Worm (Caenorhabditis elegans): Measurements from ENCODE around the gene ify-1.

Gene ify-1

ce11 chrII:5060719-5061118 is 5.7 kb upstream of the ify-1 start, which contains the start of gene pho-12:
pho-12 (minus strand) TSS chrII:5060819.
- TF ChIP-seq nhr-11 (tag; optimal IDR thresholded peaks at IDR 0.05) (no peak), rnt-1 (tag; optimal IDR thresholded peaks at IDR 0.05) (no peak), nhr-28 (tag; optimal IDR thresholded peaks at IDR 0.05) (no peak), mef-2 (tag; optimal IDR thresholded peaks at IDR 0.05) (no peak), aly-2 (tag; optimal IDR thresholded peaks at IDR 0.05) (no peak), snu-23 (GFP tag; optimal IDR thresholded peaks at IDR 0.05) (no peak), egl-27 (tag; optimal IDR thresholded peaks at IDR 0.05) (no peak), nhr-84 (tag; optimal IDR thresholded peaks at IDR 0.05) (no peak), sox-4 (tag; optimal IDR thresholded peaks at IDR 0.05) (no peak), pax-3 (tag; optimal IDR thresholded peaks at IDR 0.05) (no peak), unc-86 (tag; optimal IDR thresholded peaks at IDR 0.05) (no peak), hlh-17 (GFP tag; optimal IDR thresholded peaks at IDR 0.05; ENCODE audit: borderline replicate concordance) (no peak), ceh-88 (GFP tag; IDR thresholded peaks at IDR 0.05) (no peak), mep-1 (tag; optimal IDR thresholded peaks at IDR 0.05) (no peak), pag-3 (tag; optimal IDR thresholded peaks at IDR 0.05; ENCODE audit: borderline replicate concordance, insufficient read depth) (no peak), alr-1 (tag; optimal IDR thresholded peaks at IDR 0.05; ENCODE audit: borderline replicate concordance) (no peak), ztf-11 (tag; optimal IDR thresholded peaks at IDR 0.05) (no peak), dsc-1 (tag; optimal IDR thresholded peaks at IDR 0.05) (no peak)

DNA sequence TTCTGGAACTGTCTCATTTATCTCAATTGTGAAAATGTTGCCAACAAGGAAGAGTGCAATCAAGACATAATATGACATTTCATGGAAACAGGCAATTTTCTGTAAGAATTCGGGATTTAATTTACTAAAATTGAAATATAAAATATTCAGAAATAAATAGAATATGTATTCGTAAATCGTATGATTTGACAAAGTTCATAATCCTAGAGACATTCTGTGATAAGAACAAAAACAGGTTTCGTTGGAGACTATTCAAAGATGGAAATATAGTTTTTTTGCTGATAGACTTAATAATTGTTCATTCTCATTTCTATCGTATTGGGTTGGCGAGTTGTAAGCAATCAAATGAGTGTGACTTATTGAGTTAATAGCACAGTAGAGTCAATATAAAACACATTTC is 3.1 kb upstream of the ify-1 start, which contains the start of gene C27A2.12:
Gene C27A2.12 (minus strand): TSS at position 101 of the 400 bp plus-strand sequence.
- TF ChIP-seq ets-5 (GFP tag; IDR thresholded peaks at IDR 0.05): no peak
- no peak for TF ChIP-seq ztf-11 (tag; optimal IDR thresholded peaks at IDR 0.05)
- TF ChIP-seq sptf-1 (tag; optimal IDR thresholded peaks at IDR 0.05): no peak
- no peak for TF ChIP-seq lin-39 (tag; optimal IDR thresholded peaks at IDR 0.05)
- no peak for TF ChIP-seq mef-2 (tag; optimal IDR thresholded peaks at IDR 0.05)
- no peak for TF ChIP-seq zip-4 (GFP tag; optimal IDR thresholded peaks at IDR 0.05)
- TF ChIP-seq lir-3 (tag; optimal IDR thresholded peaks at IDR 0.05; ENCODE audit: poor library complexity): no peak

- no peak for TF ChIP-seq irx-1 (tag; optimal IDR thresholded peaks at IDR 0.05)
- TF ChIP-seq lin-35 (GFP tag; optimal IDR thresholded peaks at IDR 0.05): peak; percentile 53 to 77
- TF ChIP-seq elt-2 (tag; optimal IDR thresholded peaks at IDR 0.05): peak; percentile 89
- TF ChIP-seq mdl-1 (tag; optimal IDR thresholded peaks at IDR 0.05): peak in 1 of 2 experiments; percentile 60
- peak; percentile 26 for TF ChIP-seq F16B12.6 (tag; optimal IDR thresholded peaks at IDR 0.05)
- no peak for TF ChIP-seq ets-5 (GFP tag; IDR thresholded peaks at IDR 0.05)
- TF ChIP-seq mef-2 (tag; optimal IDR thresholded peaks at IDR 0.05): no peak
- no peak for TF ChIP-seq vab-15 (tag; optimal IDR thresholded peaks at IDR 0.05)
- no peak for TF ChIP-seq ces-1 (GFP tag; optimal IDR thresholded peaks at IDR 0.05)
- peak; percentile 44 for TF ChIP-seq C16A3.4 (tag; optimal IDR thresholded peaks at IDR 0.05)
- TF ChIP-seq pax-3 (tag; optimal IDR thresholded peaks at IDR 0.05): peak; percentile 29
- no peak for TF ChIP-seq ceh-63 (GFP tag; optimal IDR thresholded peaks at IDR 0.05)
- peak; percentile 62 for TF ChIP-seq lin-13 (GFP tag; optimal IDR thresholded peaks at IDR 0.05)
- TF ChIP-seq elt-3 (tag; optimal IDR thresholded peaks at IDR 0.05): peak in 1 of 6 experiments; percentile 59
- 0 out of 2 replicates have a peak, but pooled peaks have one; percentile 43 for TF ChIP-seq mab-9 (GFP tag; IDR thresholded peaks at IDR 0.05)
- TF ChIP-seq ceh-82 (tag; optimal IDR thresholded peaks at IDR 0.05): peak in 2 of 3 experiments; percentile 11
- peak; percentile 98 for TF ChIP-seq snpc-4 (tag; optimal IDR thresholded peaks at IDR 0.05)
- TF ChIP-seq dpl-1 (GFP tag; optimal IDR thresholded peaks at IDR 0.05): peak; percentile 31 to 47 (median 44)
- TF ChIP-seq nhr-85 (tag): peak; percentile 81
- TF ChIP-seq pag-3 (tag; optimal IDR thresholded peaks at IDR 0.05; ENCODE audit: borderline replicate concordance, insufficient read depth): no peak
- peak; percentile 53 for TF ChIP-seq lin-14 (GFP tag; optimal IDR thresholded peaks at IDR 0.05)
- TF ChIP-seq zip-4 (GFP tag; optimal IDR thresholded peaks at IDR 0.05): peak; percentile 32
- TF ChIP-seq fkh-4 (tag; optimal IDR thresholded peaks at IDR 0.05; ENCODE audit: borderline replicate concordance): no peak
- TF ChIP-seq grh-1 (GFP tag; IDR thresholded peaks at IDR 0.05): 0 out of 2 replicates have a peak, but pooled peaks have one; percentile 21
- TF ChIP-seq alr-1 (tag; optimal IDR thresholded peaks at IDR 0.05; ENCODE audit: borderline replicate concordance): no peak
- no peak for TF ChIP-seq nhr-28 (tag; optimal IDR thresholded peaks at IDR 0.05)
- TF ChIP-seq skn-1 (tag; optimal IDR thresholded peaks at IDR 0.05): peak; percentile 43
- peak; percentile 29 for TF ChIP-seq fos-1 (tag; optimal IDR thresholded peaks at IDR 0.05)
- peak; percentile 23 for TF ChIP-seq nhr-77 (tag; optimal IDR thresholded peaks at IDR 0.05)
- TF ChIP-seq nhr-20 (tag; optimal IDR thresholded peaks at IDR 0.05): peak; percentile 76
- no peak for TF ChIP-seq nhr-84 (tag; optimal IDR thresholded peaks at IDR 0.05)
- no peak for TF ChIP-seq aly-2 (tag; optimal IDR thresholded peaks at IDR 0.05)
- TF ChIP-seq nhr-237 (tag; optimal IDR thresholded peaks at IDR 0.05): no peak
These were observed 2.3 kb upstream of the ify-1 start for ce11 chrII:5057315-5057714.
